Worm (Caenorhabditis elegans) whole organism, young adult: Measurements from ENCODE around the gene F22E5.8.
"Not testable (repeated sequence)": the region's sequence is repeated elsewhere in the genome, so short reads cannot be mapped to it uniquely, and the experiment has no call there.

Experiments used
- K11D2.4 ChIP-seq: fragments of 200-800 bp; sonication (Bioruptor generic); IDR thresholded peaks from 2 replicates; pipeline ENCODE4 v1.3.6; 2022; ENCODE audit warnings: missing genetic modification reagents, missing genetic modification characterization, missing compliant biosample characterization
- Y79H2A.3 ChIP-seq: fragments of 200-800 bp; sonication (Bioruptor generic); conservative IDR thresholded peaks from 2 replicates; pipeline ENCODE4 v1.3.6; 2022; ENCODE audit warnings: missing genetic modification reagents, missing genetic modification characterization, missing compliant biosample characterization
- akir-1 ChIP-seq: fragments of 200-800 bp; sonication (Bioruptor generic); optimal IDR thresholded peaks from 2 replicates; lab custom pipeline; 2018; ENCODE audit warnings: mild to moderate bottlenecking, missing genetic modification characterization, moderate library complexity, missing compliant biosample characterization
- bed-1 ChIP-seq: fragments of 200-800 bp; sonication (Bioruptor generic); IDR thresholded peaks from 2 replicates; pipeline ENCODE4 v1.3.6; 2022; ENCODE audit warnings: missing genetic modification reagents, missing genetic modification characterization, missing compliant biosample characterization
- ccch-3 ChIP-seq: fragments of 200-800 bp; sonication (Bioruptor generic); optimal IDR thresholded peaks from 2 replicates; lab custom pipeline; 2018; ENCODE audit warnings: mild to moderate bottlenecking, missing genetic modification characterization, missing compliant biosample characterization
- ceh-58 ChIP-seq: fragments of 200-800 bp; sonication (Bioruptor generic); IDR thresholded peaks from 2 replicates; pipeline ENCODE4 v1.3.6; 2022; ENCODE audit warnings: missing genetic modification characterization, missing compliant biosample characterization
- ceh-91 ChIP-seq: fragments of 200-800 bp; sonication (Bioruptor generic); IDR thresholded peaks from 2 replicates; pipeline ENCODE4 v1.3.6; 2022; ENCODE audit warnings: missing genetic modification reagents, missing genetic modification characterization, missing compliant biosample characterization
- efl-1 ChIP-seq: fragments of 150-350 bp; optimal IDR thresholded peaks from 2 replicates; lab custom pipeline; 2014; ENCODE audit warnings: missing biosample characterization, missing genetic modification reagents, missing genetic modification characterization
- hlh-12 ChIP-seq: sonication (generic microtip); optimal IDR thresholded peaks from 2 replicates; lab custom pipeline; 2016; ENCODE audit warnings: missing genetic modification characterization, missing compliant biosample characterization
- madf-10 ChIP-seq: sonication (generic microtip); optimal IDR thresholded peaks from 2 replicates; lab custom pipeline; 2016; ENCODE audit warnings: mild to moderate bottlenecking, missing genetic modification characterization, missing compliant biosample characterization
- pha-4 ChIP-seq: fragments of 150-350 bp; sonication (generic microtip); optimal IDR thresholded peaks from 2 replicates; lab custom pipeline; 2014; ENCODE audit warnings: missing biosample characterization, missing genetic modification reagents, missing genetic modification characterization
- ztf-28 ChIP-seq: fragments of 200-800 bp; sonication (Bioruptor generic); IDR thresholded peaks from 2 replicates; pipeline ENCODE4 v1.3.6; 2022; ENCODE audit warnings: missing genetic modification reagents, missing genetic modification characterization, missing compliant biosample characterization

- not testable (repeated sequence) for TF ChIP-seq ceh-91 (GFP tag; lab: Robert Waterston, UW); K11D2.4; akir-1 (GFP tag; lab: Kevin White, UChicago); pha-4 (tag; lab: Kevin White, UChicago); ceh-58; ztf-28 (GFP tag; lab: Robert Waterston, UW); efl-1 (GFP tag; lab: Kevin White, UChicago); hlh-12 (tag; lab: Kevin White, UChicago); bed-1 (GFP tag; lab: Robert Waterston, UW); ccch-3 (GFP tag; lab: Kevin White, UChicago); Y79H2A.3 (GFP tag; lab: Robert Waterston, UW); madf-10 (tag; lab: Kevin White, UChicago)
These were observed 23.2 kb upstream of the F22E5.8 start, which contains the start of gene msrp-5 for ce11 chrII:2616634-2617033.
